Worm (Caenorhabditis elegans) whole organism, late embryonic: Measurements from ENCODE around the gene din-1.

Experiments
- C38D4.7 ChIP-seq: fragments of 200-800 bp; sonication (Bioruptor generic); optimal IDR thresholded peaks from 2 replicates; lab custom pipeline; 2018; ENCODE audit warnings: mild to moderate bottlenecking, missing genetic modification characterization, moderate library complexity, missing compliant biosample characterization
- K02D7.2 ChIP-seq: sonication (generic microtip); optimal IDR thresholded peaks from 2 replicates; lab custom pipeline; 2017; ENCODE audit warnings: mild to moderate bottlenecking, missing genetic modification characterization, missing compliant biosample characterization
- ceh-19 ChIP-seq: fragments of 200-800 bp; sonication (Bioruptor generic); optimal IDR thresholded peaks from 2 replicates; lab custom pipeline; 2018; ENCODE audit warnings: mild to moderate bottlenecking, missing genetic modification characterization, missing compliant biosample characterization
- ceh-30 ChIP-seq: fragments of 150-350 bp; optimal IDR thresholded peaks from 2 replicates; lab custom pipeline; 2014; ENCODE audit warnings: missing biosample characterization, missing genetic modification characterization
- ceh-9 ChIP-seq: sonication (generic microtip); optimal IDR thresholded peaks from 2 replicates; lab custom pipeline; 2016; ENCODE audit warnings: mild to moderate bottlenecking, missing genetic modification characterization, inconsistent platforms, missing compliant biosample characterization
- che-1 ChIP-seq: sonication (generic microtip); optimal IDR thresholded peaks from 2 replicates; lab custom pipeline; 2016; ENCODE audit warnings: mild to moderate bottlenecking, missing genetic modification characterization, missing compliant biosample characterization
- dmd-4 ChIP-seq: sonication (generic microtip); optimal IDR thresholded peaks from 2 replicates; lab custom pipeline; 2016; ENCODE audit warnings: borderline replicate concordance, missing genetic modification characterization, missing compliant biosample characterization
- dve-1 ChIP-seq: sonication (generic microtip); optimal IDR thresholded peaks from 2 replicates; lab custom pipeline; 2017; ENCODE audit warnings: antibody characterized with exemption, mild to moderate bottlenecking, missing genetic modification characterization, missing compliant biosample characterization
- elt-2 ChIP-seq: sonication (generic microtip); optimal IDR thresholded peaks from 2 replicates; lab custom pipeline; 2016; ENCODE audit warnings: missing genetic modification reagents, missing genetic modification characterization, missing compliant biosample characterization
- elt-4 ChIP-seq: sonication (generic microtip); optimal IDR thresholded peaks from 2 replicates; lab custom pipeline; 2016; ENCODE audit warnings: missing genetic modification characterization, missing compliant biosample characterization
- ets-4 ChIP-seq: sonication (generic microtip); optimal IDR thresholded peaks from 2 replicates; lab custom pipeline; 2016; ENCODE audit warnings: missing genetic modification characterization, missing compliant biosample characterization
- eyg-1 ChIP-seq: sonication (generic microtip); optimal IDR thresholded peaks from 2 replicates; lab custom pipeline; 2016; ENCODE audit warnings: missing genotype, missing genetic modification characterization, missing compliant biosample characterization
- fax-1 ChIP-seq: sonication (generic microtip); optimal IDR thresholded peaks from 2 replicates; lab custom pipeline; 2016; ENCODE audit warnings: missing genotype, missing genetic modification characterization, missing compliant biosample characterization
- fkh-10 ChIP-seq: fragments of 150-350 bp; optimal IDR thresholded peaks from 2 replicates; lab custom pipeline; 2014; ENCODE audit warnings: missing biosample characterization, missing genetic modification reagents, missing genetic modification characterization
- fkh-6 ChIP-seq: sonication (generic microtip); optimal IDR thresholded peaks from 2 replicates; lab custom pipeline; 2016; ENCODE audit warnings: missing genetic modification characterization, missing compliant biosample characterization
- gmeb-2 ChIP-seq: sonication (generic microtip); optimal IDR thresholded peaks from 2 replicates; lab custom pipeline; 2016; ENCODE audit warnings: missing genetic modification characterization, inconsistent platforms, missing compliant biosample characterization
- hlh-6 ChIP-seq: sonication (generic microtip); optimal IDR thresholded peaks from 2 replicates; lab custom pipeline; 2016; ENCODE audit warnings: missing genotype, missing genetic modification characterization, missing compliant biosample characterization
- hlh-8 ChIP-seq: sonication (generic microtip); optimal IDR thresholded peaks from 2 replicates; lab custom pipeline; 2016; ENCODE audit warnings: missing genotype, missing genetic modification characterization, missing compliant biosample characterization
- lin-11 ChIP-seq: fragments of 200-800 bp; sonication (Bioruptor generic); optimal IDR thresholded peaks from 2 replicates; lab custom pipeline; 2018; ENCODE audit warnings: mild to moderate bottlenecking, missing genetic modification characterization, missing compliant biosample characterization
- madf-2 ChIP-seq: sonication (generic microtip); optimal IDR thresholded peaks from 2 replicates; lab custom pipeline; 2017; ENCODE audit warnings: missing genetic modification characterization, missing compliant biosample characterization
- mec-3 ChIP-seq: sonication (generic microtip); optimal IDR thresholded peaks from 2 replicates; lab custom pipeline; 2016; ENCODE audit warnings: borderline replicate concordance, missing genetic modification characterization, missing compliant biosample characterization
- nfya-1 ChIP-seq: sonication (generic microtip); optimal IDR thresholded peaks from 2 replicates; lab custom pipeline; 2017; ENCODE audit warnings: missing genetic modification characterization, mild to moderate bottlenecking, missing compliant biosample characterization, antibody characterized with exemption, moderate library complexity
- odd-2 ChIP-seq: sonication (generic microtip); optimal IDR thresholded peaks from 2 replicates; lab custom pipeline; 2017; ENCODE audit warnings: antibody characterized with exemption, mild to moderate bottlenecking, missing genetic modification characterization, missing compliant biosample characterization
- pax-1 ChIP-seq: fragments of 150-350 bp; optimal IDR thresholded peaks from 2 replicates; lab custom pipeline; 2014; ENCODE audit warnings: missing biosample characterization, missing genetic modification characterization
- pha-4 ChIP-seq: fragments of 150-350 bp; optimal IDR thresholded peaks from 2 replicates; lab custom pipeline; 2018; ENCODE audit warnings: missing biosample characterization, missing genetic modification reagents, missing genetic modification characterization
- pros-1 ChIP-seq: fragments of 150-350 bp; optimal IDR thresholded peaks from 2 replicates; lab custom pipeline; 2014; ENCODE audit warnings: missing biosample characterization, missing genetic modification reagents, missing genetic modification characterization
- rnt-1 ChIP-seq: sonication (generic microtip); optimal IDR thresholded peaks from 2 replicates; lab custom pipeline; 2016; ENCODE audit warnings: missing genetic modification characterization, missing compliant biosample characterization
- sdc-2 ChIP-seq: sonication (generic microtip); optimal IDR thresholded peaks from 2 replicates; lab custom pipeline; 2016; ENCODE audit warnings: missing genotype, missing genetic modification characterization, missing compliant biosample characterization
- sox-4 ChIP-seq: sonication (generic microtip); optimal IDR thresholded peaks from 2 replicates; lab custom pipeline; 2017; ENCODE audit warnings: mild to moderate bottlenecking, missing genetic modification characterization, inconsistent platforms, missing compliant biosample characterization
- tbx-2 ChIP-seq: sonication (generic microtip); optimal IDR thresholded peaks from 2 replicates; lab custom pipeline; 2016; ENCODE audit warnings: missing genetic modification characterization, missing compliant biosample characterization
- unc-86 ChIP-seq: sonication (generic microtip); optimal IDR thresholded peaks from 2 replicates; lab custom pipeline; 2016; ENCODE audit warnings: missing genetic modification characterization, missing compliant biosample characterization

din-1 gene

DNA sequence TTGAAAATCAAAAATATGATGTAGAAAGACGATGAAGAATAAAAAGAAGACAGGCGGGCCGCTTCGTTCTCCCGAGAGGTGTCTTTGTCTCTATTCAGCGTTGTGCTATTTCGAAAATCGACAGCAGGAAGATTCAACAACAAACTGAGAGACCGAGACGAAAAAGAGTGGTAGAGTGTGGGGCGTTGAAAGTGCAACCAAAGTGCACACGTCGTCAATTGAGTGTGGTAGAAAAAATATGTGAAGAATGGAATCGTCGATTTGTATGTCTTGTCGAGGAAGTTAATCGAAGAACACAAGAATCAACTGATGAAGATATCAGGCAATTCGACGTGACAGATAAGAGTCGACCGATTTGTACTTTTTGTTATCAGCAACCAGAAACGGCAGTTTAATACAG, 14.2 kb downstream of the din-1 start:
- TF ChIP-seq sdc-2 (no peak), elt-2 (tag; lab: Kevin White, UChicago) (peak; percentile 25), hlh-6 (no peak)

ce11 chrII:11617715-11618114, 15.7 kb downstream of the din-1 start:
- TF ChIP-seq rnt-1 (tag; lab: Kevin White, UChicago) (no peak), odd-2 (tag; lab: Kevin White, UChicago) (no peak), eyg-1 (no peak), elt-2 (tag; lab: Kevin White, UChicago) (no peak), hlh-8 (tag; lab: Kevin White, UChicago) (no peak), pros-1 (tag; lab: Kevin White, UChicago) (no peak), dve-1 (tag; lab: Kevin White, UChicago) (no peak), fkh-10 (no peak), pha-4 (tag; lab: Kevin White, UChicago) (no peak), fax-1 (tag; lab: Kevin White, UChicago) (no peak), ceh-30 (tag; lab: Kevin White, UChicago) (no peak), lin-11 (tag; lab: Kevin White, UChicago) (no peak), ceh-9 (no peak)
- TF ChIP-seq, all 69 proteins: peak for 0

ce11 chrII:11616333-11616942, 17.0 kb downstream of the din-1 start:
- TF ChIP-seq K02D7.2 (tag; lab: Kevin White, UChicago) (no peak), unc-86 (no peak), mec-3 (tag; lab: Kevin White, UChicago) (no peak), sox-4 (no peak), madf-2 (tag; lab: Kevin White, UChicago) (no peak), dve-1 (tag; lab: Kevin White, UChicago) (no peak), ceh-19 (GFP tag; lab: Kevin White, UChicago) (no peak), sdc-2 (no peak), fkh-10 (no peak), ceh-30 (tag; lab: Kevin White, UChicago) (no peak), lin-11 (tag; lab: Kevin White, UChicago) (no peak), hlh-8 (tag; lab: Kevin White, UChicago) (no peak), elt-2 (tag; lab: Kevin White, UChicago) (no peak), che-1 (tag; lab: Kevin White, UChicago) (no peak), dmd-4 (tag; lab: Kevin White, UChicago) (no peak), gmeb-2 (tag; lab: Kevin White, UChicago) (no peak), tbx-2 (no peak), elt-4 (tag; lab: Kevin White, UChicago) (no peak)
- TF ChIP-seq, all 69 proteins: peak for 0

DNA sequence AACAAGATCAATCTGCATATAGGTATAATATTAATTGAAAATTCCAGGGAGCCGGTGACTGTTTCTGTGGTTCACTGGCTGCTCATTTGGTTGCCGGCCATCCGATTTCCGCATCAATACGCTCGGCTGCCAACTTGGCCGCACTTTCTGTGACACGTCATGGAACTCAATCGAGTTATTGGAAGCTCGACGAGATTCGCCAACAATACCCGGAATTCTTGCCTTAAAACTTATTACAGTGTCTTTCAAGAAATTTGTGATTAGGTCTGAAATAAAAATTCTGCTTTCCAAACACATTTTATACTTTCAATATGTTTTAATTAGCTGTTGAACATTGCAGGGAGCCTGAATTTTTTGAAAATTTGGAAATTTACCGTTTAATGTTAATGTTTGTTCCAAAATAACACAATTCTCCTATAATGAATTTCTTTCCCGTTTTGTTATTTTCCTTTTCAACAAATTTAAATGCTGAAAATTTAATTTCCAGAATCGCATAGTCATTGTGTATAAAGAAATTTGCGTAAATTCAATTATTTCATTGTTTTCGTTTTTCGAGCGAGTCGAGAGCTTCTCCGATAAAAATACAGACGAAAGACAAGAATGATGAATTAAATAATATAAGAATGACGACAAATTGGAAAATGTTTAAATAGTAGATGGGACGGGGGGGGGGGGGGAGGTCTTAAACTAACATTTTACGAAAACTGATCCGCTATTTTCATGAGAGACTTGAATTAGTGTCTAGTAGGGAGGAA, 19.1 kb downstream of the din-1 start:
- no peak for TF ChIP-seq ceh-9
- TF ChIP-seq dve-1 (tag; lab: Kevin White, UChicago): no peak
- TF ChIP-seq ets-4 (tag; lab: Kevin White, UChicago): no peak
- TF ChIP-seq nfya-1: no peak
- TF ChIP-seq mec-3 (tag; lab: Kevin White, UChicago): no peak
- no peak for TF ChIP-seq rnt-1 (tag; lab: Kevin White, UChicago)
- no peak for TF ChIP-seq C38D4.7 (GFP tag; lab: Kevin White, UChicago)
- no peak for TF ChIP-seq pax-1 (tag; lab: Kevin White, UChicago)
- TF ChIP-seq fkh-6 (tag; lab: Kevin White, UChicago): no peak
